Fruit fly (Drosophila melanogaster) whole organism, embryonic: ENCODE measurements around the gene PGAP1.

Source experiments
- Aef1 ChIP-seq: fragments of 200-800 bp; sonication (Bioruptor generic); IDR thresholded peaks from 3 replicates; pipeline ENCODE4 v1.3.6; 2022; ENCODE audit warnings: missing biosample characterization, missing genetic modification characterization
- CG2712 ChIP-seq: fragments of 200-800 bp; optimal IDR thresholded peaks from 3 replicates; lab custom pipeline; 2019; ENCODE audit warnings: missing biosample characterization, mild to moderate bottlenecking, missing genetic modification characterization, moderate library complexity
- CG5245 ChIP-seq: fragments of 200-800 bp; sonication (Bioruptor generic); optimal IDR thresholded peaks from 3 replicates; lab custom pipeline; 2016; ENCODE audit warnings: missing biosample characterization, missing genetic modification characterization
- CoRest ChIP-seq: fragments of 200-800 bp; sonication (Bioruptor generic); optimal IDR thresholded peaks from 3 replicates; lab custom pipeline; 2018; ENCODE audit warnings: missing biosample characterization, mild to moderate bottlenecking, missing genetic modification characterization, moderate library complexity
- Lim3 ChIP-seq: fragments of 200-800 bp; sonication (Bioruptor generic); IDR thresholded peaks from 2 replicates; pipeline ENCODE4 v1.3.6; 2022; ENCODE audit warnings: missing biosample characterization, missing genetic modification characterization
- Tbp ChIP-seq: fragments of >200 bp; optimal IDR thresholded peaks from 2 replicates; lab custom pipeline; 2018; ENCODE audit warnings: missing biosample characterization, missing genetic modification characterization
- ara ChIP-seq: fragments of 200-800 bp; sonication (Bioruptor generic); IDR thresholded peaks from 2 replicates; pipeline ENCODE4 v1.3.6; 2022; ENCODE audit warnings: missing biosample characterization, missing genetic modification characterization
- br ChIP-seq: fragments of >200 bp; optimal IDR thresholded peaks from 2 replicates; lab custom pipeline; 2017
- gce ChIP-seq: fragments of 200-800 bp; sonication (Bioruptor generic); IDR thresholded peaks from 3 replicates; pipeline ENCODE4 v1.3.6; 2022; ENCODE audit warnings: missing biosample characterization, missing genetic modification characterization
- gsb ChIP-seq: fragments of 200-800 bp; sonication (Bioruptor generic); IDR thresholded peaks from 2 replicates; pipeline ENCODE4 v1.3.6; 2022; ENCODE audit warnings: missing biosample characterization, missing genetic modification characterization
- psq ChIP-seq: fragments of 200-800 bp; sonication (Bioruptor generic); optimal IDR thresholded peaks from 2 replicates; lab custom pipeline; 2017; ENCODE audit warnings: missing biosample characterization, missing genetic modification characterization
- stwl ChIP-seq: fragments of 200-800 bp; sonication (Bioruptor generic); optimal IDR thresholded peaks from 3 replicates; lab custom pipeline; 2018; ENCODE audit warnings: missing biosample characterization, mild to moderate bottlenecking, missing genetic modification characterization, moderate library complexity

DNA sequence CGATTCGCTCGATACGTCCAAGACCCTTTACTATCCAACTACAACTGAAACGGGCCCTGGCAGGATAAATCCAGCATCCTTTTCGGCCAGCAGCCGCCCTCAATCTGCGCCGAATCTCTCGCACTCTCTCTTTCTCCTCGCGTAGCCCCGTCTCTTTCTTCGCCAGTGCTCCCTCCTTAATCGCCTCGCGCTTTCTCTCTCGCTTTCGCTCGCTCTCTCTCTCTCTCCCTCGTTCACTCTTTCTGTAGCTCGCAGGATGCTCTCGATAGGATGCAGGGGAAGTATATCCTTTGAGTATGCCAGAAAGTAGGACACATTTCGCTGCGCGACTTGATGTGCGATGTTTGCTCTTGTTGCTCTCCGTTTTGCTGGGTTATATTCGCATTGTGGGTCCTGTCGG, 51.7 kb downstream of the PGAP1 start:
- TF ChIP-seq gce (GFP tag; lab: Robert Waterston, UW), result no peak
- TF ChIP-seq stwl (tag; lab: Kevin White, UChicago), result no peak
- TF ChIP-seq Aef1 (GFP tag; lab: Robert Waterston, UW), result no peak
- no peak for TF ChIP-seq Tbp (GFP tag; lab: Kevin White, UChicago)
- no peak for TF ChIP-seq gsb (GFP tag; lab: Robert Waterston, UW)
- no peak for TF ChIP-seq CG2712 (tag; lab: Kevin White, UChicago)
- no peak for TF ChIP-seq CG5245
- no peak for TF ChIP-seq psq (GFP tag; lab: Kevin White, UChicago)
- TF ChIP-seq br (lab: Kevin White, UChicago), result no peak
- TF ChIP-seq Lim3, result no peak
- TF ChIP-seq CoRest, result no peak
- TF ChIP-seq ara (GFP tag; lab: Robert Waterston, UW), result no peak
